Fruit fly (Drosophila melanogaster) whole organism, embryonic: ENCODE results near the gene Tnpo-SR.

Experiments
- Abd-B ChIP-seq: fragments of 200-800 bp; sonication (Bioruptor generic); optimal IDR thresholded peaks from 2 replicates; lab custom pipeline; 2018; ENCODE audit warnings: missing biosample characterization, mild to moderate bottlenecking, missing genetic modification characterization, moderate library complexity
- Aef1 ChIP-seq: fragments of 200-800 bp; sonication (Bioruptor generic); IDR thresholded peaks from 3 replicates; pipeline ENCODE4 v1.3.6; 2022; ENCODE audit warnings: missing biosample characterization, missing genetic modification characterization
- Antp ChIP-seq: fragments of 200-800 bp; sonication (Bioruptor generic); optimal IDR thresholded peaks from 3 replicates; lab custom pipeline; 2016; ENCODE audit warnings: missing biosample characterization, missing genetic modification characterization
- Awh ChIP-seq: fragments of 200-800 bp; sonication (Bioruptor generic); IDR thresholded peaks from 2 replicates; pipeline ENCODE4, ENCODE4 v1.3.6; 2022; ENCODE audit warnings: missing biosample characterization, missing genetic modification characterization
- CG10979 ChIP-seq: fragments of 200-800 bp; sonication (Bioruptor generic); optimal IDR thresholded peaks from 2 replicates; lab custom pipeline; 2018; ENCODE audit warnings: missing biosample characterization, mild to moderate bottlenecking, missing genetic modification characterization, moderate library complexity
- CG11093 ChIP-seq: fragments of 200-800 bp; sonication (Bioruptor generic); IDR thresholded peaks from 3 replicates; pipeline ENCODE4 v1.3.6; 2022; ENCODE audit warnings: missing biosample characterization, missing genetic modification characterization
- CG15269 ChIP-seq: fragments of 200-800 bp; sonication (Bioruptor generic); optimal IDR thresholded peaks from 2 replicates; lab custom pipeline; 2018; ENCODE audit warnings: missing biosample characterization, mild to moderate bottlenecking, missing genetic modification characterization, moderate library complexity
- CG15514 ChIP-seq: fragments of 200-800 bp; sonication (Bioruptor generic); optimal IDR thresholded peaks from 3 replicates; lab custom pipeline; 2017; ENCODE audit warnings: missing biosample characterization, missing genetic modification characterization, mild to moderate bottlenecking, moderate library complexity, missing genetic modification reagents
- CG18262 ChIP-seq: fragments of 200-800 bp; optimal IDR thresholded peaks from 3 replicates; lab custom pipeline; 2019; ENCODE audit warnings: missing biosample characterization, mild to moderate bottlenecking, missing genetic modification characterization, moderate library complexity
- CG2120 ChIP-seq: fragments of 200-800 bp; sonication (Bioruptor generic); optimal IDR thresholded peaks from 3 replicates; lab custom pipeline; 2016; ENCODE audit warnings: missing biosample characterization, missing genetic modification characterization
- CG2678 ChIP-seq: fragments of 200-800 bp; sonication (Bioruptor generic); optimal IDR thresholded peaks from 3 replicates; lab custom pipeline; 2019; ENCODE audit warnings: missing biosample characterization, mild to moderate bottlenecking, missing genetic modification characterization, moderate library complexity
- CG31224 ChIP-seq: fragments of 200-800 bp; sonication (Bioruptor generic); IDR thresholded peaks from 2 replicates; pipeline ENCODE4 v1.3.6; 2022; ENCODE audit warnings: missing biosample characterization, missing genetic modification characterization
- CG31388 ChIP-seq: fragments of 200-800 bp; sonication (Bioruptor generic); optimal IDR thresholded peaks from 2 replicates; lab custom pipeline; 2016; ENCODE audit warnings: missing biosample characterization, missing genetic modification characterization
- CG32767 ChIP-seq: fragments of 200-800 bp; sonication (Bioruptor generic); IDR thresholded peaks from 2 replicates; pipeline ENCODE4 v1.3.6; 2022; ENCODE audit warnings: missing biosample characterization, missing genetic modification characterization
- CG4328 ChIP-seq: fragments of 200-800 bp; sonication (Bioruptor generic); optimal IDR thresholded peaks from 3 replicates; lab custom pipeline; 2017; ENCODE audit warnings: missing biosample characterization, missing genetic modification reagents, missing genetic modification characterization
- CG4424 ChIP-seq: fragments of 200-800 bp; sonication (Bioruptor generic); optimal IDR thresholded peaks from 3 replicates; lab custom pipeline; 2016; ENCODE audit warnings: missing biosample characterization, missing genetic modification characterization
- CG6254 ChIP-seq: fragments of 200-800 bp; sonication (Bioruptor generic); optimal IDR thresholded peaks from 3 replicates; lab custom pipeline; 2017; ENCODE audit warnings: mild to moderate bottlenecking, missing biosample characterization, missing genetic modification reagents, missing genetic modification characterization
- CG6654 ChIP-seq: fragments of 200-800 bp; sonication (Bioruptor generic); optimal IDR thresholded peaks from 2 replicates; lab custom pipeline; 2017; ENCODE audit warnings: missing biosample characterization, mild to moderate bottlenecking, missing genetic modification characterization
- CG7839 ChIP-seq: fragments of 200-800 bp; sonication (Bioruptor generic); optimal IDR thresholded peaks from 3 replicates; lab custom pipeline; 2018; ENCODE audit warnings: missing biosample characterization, mild to moderate bottlenecking, missing genetic modification characterization, moderate library complexity
- Gug ChIP-seq: fragments of 200-800 bp; sonication (Bioruptor generic); IDR thresholded peaks from 4 replicates; pipeline ENCODE4 v1.3.6; 2022; ENCODE audit warnings: missing biosample characterization, missing genetic modification characterization
- Meics ChIP-seq: fragments of 200-800 bp; sonication (Bioruptor generic); optimal IDR thresholded peaks from 2 replicates; lab custom pipeline; 2017; ENCODE audit warnings: missing biosample characterization, mild to moderate bottlenecking, missing genetic modification characterization
- NfI ChIP-seq: fragments of 200-800 bp; sonication (Bioruptor generic); optimal IDR thresholded peaks from 3 replicates; lab custom pipeline; 2018; ENCODE audit warnings: missing biosample characterization, mild to moderate bottlenecking, missing genetic modification characterization, moderate library complexity
- Pdp1 ChIP-seq, 2 experiments: fragments of 200-800 bp; sonication (Bioruptor generic); optimal IDR thresholded peaks; 3 replicates each; lab custom pipeline; 2016; ENCODE audit warnings: missing biosample characterization in 2 of 2, missing genetic modification characterization in 2 of 2, mild to moderate bottlenecking in 1 of 2, moderate library complexity in 1 of 2
- Rfx ChIP-seq: fragments of 200-800 bp; sonication (Bioruptor generic); IDR thresholded peaks from 2 replicates; pipeline ENCODE4 v1.3.6; 2022; ENCODE audit warnings: missing biosample characterization, missing genetic modification characterization
- Six4 ChIP-seq: fragments of 200-800 bp; sonication (Bioruptor generic); optimal IDR thresholded peaks from 2 replicates; lab custom pipeline; 2016; ENCODE audit warnings: missing biosample characterization, missing genetic modification characterization
- Xrp1 ChIP-seq: fragments of 200-800 bp; sonication (Bioruptor generic); IDR thresholded peaks from 2 replicates; pipeline ENCODE4 v1.3.6; 2022; ENCODE audit warnings: missing biosample characterization, missing genetic modification characterization
- ap ChIP-seq: fragments of 200-800 bp; sonication (Bioruptor generic); IDR thresholded peaks from 2 replicates; pipeline ENCODE4 v1.3.6; 2022; ENCODE audit warnings: missing biosample characterization, missing genetic modification characterization
- btn ChIP-seq: fragments of 200-800 bp; sonication (Bioruptor generic); optimal IDR thresholded peaks from 2 replicates; lab custom pipeline; 2016; ENCODE audit warnings: missing biosample characterization, missing genetic modification characterization
- cg ChIP-seq: fragments of 200-800 bp; sonication (Bioruptor generic); optimal IDR thresholded peaks from 3 replicates; lab custom pipeline; 2019; ENCODE audit warnings: missing biosample characterization, mild to moderate bottlenecking, missing genetic modification characterization, moderate library complexity
- chif ChIP-seq, 2 experiments: fragments of 200-800 bp; sonication (Bioruptor generic); optimal IDR thresholded peaks; 3 replicates each; lab custom pipeline; 2016; ENCODE audit warnings: missing biosample characterization in 2 of 2, missing genetic modification characterization in 2 of 2
- crp ChIP-seq, 2 experiments: fragments of 200-800 bp; sonication (Bioruptor generic); optimal IDR thresholded peaks; 2 replicates in 1 of 2; 3 replicates in 1 of 2; lab custom pipeline; 2017; ENCODE audit warnings: missing biosample characterization in 2 of 2, missing genetic modification characterization in 2 of 2, mild to moderate bottlenecking in 1 of 2, moderate library complexity in 1 of 2
- esg ChIP-seq: fragments of 200-800 bp; sonication (Bioruptor generic); conservative IDR thresholded peaks from 2 replicates; pipeline ENCODE4 v1.3.6; 2022; ENCODE audit warnings: missing biosample characterization, missing genetic modification characterization
- exex ChIP-seq: fragments of 200-800 bp; sonication (Bioruptor generic); optimal IDR thresholded peaks from 4 replicates; lab custom pipeline; 2018; ENCODE audit warnings: missing biosample characterization, mild to moderate bottlenecking, missing genetic modification characterization, moderate library complexity
- fd96Cb ChIP-seq: fragments of 200-800 bp; sonication (Bioruptor generic); optimal IDR thresholded peaks from 2 replicates; lab custom pipeline; 2018; ENCODE audit warnings: missing biosample characterization, mild to moderate bottlenecking, missing genetic modification characterization, moderate library complexity
- ftz-f1 ChIP-seq: fragments of 200-800 bp; sonication (Bioruptor generic); optimal IDR thresholded peaks from 2 replicates; lab custom pipeline; 2016; ENCODE audit warnings: missing biosample characterization, missing genetic modification characterization
- gem ChIP-seq: fragments of 200-800 bp; sonication (Bioruptor generic); optimal IDR thresholded peaks from 2 replicates; lab custom pipeline; 2019; ENCODE audit warnings: missing biosample characterization, mild to moderate bottlenecking, missing genetic modification characterization, moderate library complexity
- kay ChIP-seq: fragments of 200-800 bp; sonication (Bioruptor generic); optimal IDR thresholded peaks from 2 replicates; lab custom pipeline; 2016; ENCODE audit warnings: missing biosample characterization, missing genetic modification characterization
- klu ChIP-seq: fragments of 200-800 bp; sonication (Bioruptor generic); IDR thresholded peaks from 2 replicates; pipeline ENCODE4 v1.3.6; 2022; ENCODE audit warnings: missing biosample characterization, missing genetic modification characterization
- kni ChIP-seq: fragments of 200-800 bp; sonication (Bioruptor generic); optimal IDR thresholded peaks from 3 replicates; lab custom pipeline; 2017; ENCODE audit warnings: mild to moderate bottlenecking, missing biosample characterization, missing genetic modification reagents, missing genetic modification characterization
- lmd ChIP-seq: fragments of 200-800 bp; sonication (Bioruptor generic); IDR thresholded peaks from 2 replicates; pipeline ENCODE4 v1.3.6; 2022; ENCODE audit warnings: missing biosample characterization, missing genetic modification characterization
- mam ChIP-seq: fragments of 200-800 bp; sonication (Bioruptor generic); optimal IDR thresholded peaks from 3 replicates; lab custom pipeline; 2016; ENCODE audit warnings: missing biosample characterization, missing genetic modification characterization
- phol ChIP-seq: fragments of 200-800 bp; sonication (Bioruptor generic); optimal IDR thresholded peaks from 3 replicates; lab custom pipeline; 2018; ENCODE audit warnings: missing biosample characterization, mild to moderate bottlenecking, missing genetic modification characterization, moderate library complexity
- row ChIP-seq: fragments of 200-800 bp; sonication (Bioruptor generic); IDR thresholded peaks from 3 replicates; pipeline ENCODE4 v1.3.6; 2022; ENCODE audit warnings: missing biosample characterization, missing genetic modification characterization
- sima ChIP-seq: fragments of 200-800 bp; sonication (Bioruptor generic); optimal IDR thresholded peaks from 2 replicates; lab custom pipeline; 2016; ENCODE audit warnings: missing biosample characterization, missing genetic modification characterization
- sisA ChIP-seq: fragments of 200-800 bp; sonication (Bioruptor generic); IDR thresholded peaks from 2 replicates; pipeline ENCODE4 v1.3.6; 2022; ENCODE audit warnings: missing biosample characterization, missing genetic modification characterization
- tap ChIP-seq: fragments of 200-800 bp; optimal IDR thresholded peaks from 3 replicates; lab custom pipeline; 2019; ENCODE audit warnings: missing biosample characterization, mild to moderate bottlenecking, missing genetic modification characterization, moderate library complexity
- tin ChIP-seq: fragments of 200-800 bp; sonication (Bioruptor generic); optimal IDR thresholded peaks from 3 replicates; lab custom pipeline; 2016; ENCODE audit warnings: missing biosample characterization, missing genetic modification characterization
- trh ChIP-seq: fragments of 200-800 bp; sonication (Bioruptor generic); optimal IDR thresholded peaks from 2 replicates; lab custom pipeline; 2016; ENCODE audit warnings: missing biosample characterization, missing genetic modification characterization

Tnpo-SR gene

dm6 chr2L:2731370-2732138 lies 28.2 kb upstream of the Tnpo-SR start (continued):
- TF ChIP-seq exex (no peak), Aef1 (GFP tag; lab: Robert Waterston, UW) (0 out of 3 replicates have a peak, but pooled peaks have one; percentile 25), tin (GFP tag; lab: Kevin White, UChicago) (no peak), CG31224 (GFP tag; lab: Robert Waterston, UW) (peak; percentile 36; the same call in 1 of the 2 replicates), CG31388 (GFP tag; lab: Kevin White, UChicago) (no peak), lmd (GFP tag; lab: Robert Waterston, UW) (peak; percentile 57), Abd-B (GFP tag; lab: Kevin White, UChicago) (peak; percentile 7), cg (GFP tag; lab: Kevin White, UChicago) (peak; percentile 3), fd96Cb (tag; lab: Kevin White, UChicago) (peak; percentile 42), CG15269 (peak; percentile 50), CG7839 (tag; lab: Kevin White, UChicago) (peak; percentile 50), tap (tag; lab: Kevin White, UChicago) (peak; percentile 6), gem (tag; lab: Kevin White, UChicago) (peak; percentile 56), phol (tag; lab: Kevin White, UChicago) (peak; percentile 39), CG11093 (GFP tag; lab: Robert Waterston, UW) (0 out of 3 replicates have a peak, but pooled peaks have one; percentile 22), CG2678 (tag; lab: Kevin White, UChicago) (peak; percentile 38), esg (peak; percentile 66), ftz-f1 (GFP tag; lab: Kevin White, UChicago) (peak; percentile 63), btn (GFP tag; lab: Kevin White, UChicago) (no peak), Rfx (GFP tag; lab: Robert Waterston, UW) (0 out of 2 replicates have a peak, but pooled peaks have one; percentile 27), kay (GFP tag; lab: Kevin White, UChicago) (peak; percentile 50), CG32767 (GFP tag; lab: Robert Waterston, UW) (no peak), CG6654 (GFP tag; lab: Kevin White, UChicago) (no peak), sisA (GFP tag; lab: Robert Waterston, UW) (peak; percentile 38; the same call in 1 of the 2 replicates), klu (GFP tag; lab: Robert Waterston, UW) (peak; percentile 18; the same call in 1 of the 2 replicates), CG4424 (GFP tag; lab: Kevin White, UChicago) (peak; percentile 42), row (GFP tag; lab: Robert Waterston, UW) (peak; percentile 59; the same call in 2 of the 3 replicates), CG10979 (tag; lab: Kevin White, UChicago) (peak; percentile 38), ap (GFP tag; lab: Robert Waterston, UW) (peak; percentile 55; the same call in 1 of the 2 replicates), Antp (GFP tag; lab: Kevin White, UChicago) (peak; percentile 26), mam (peak; percentile 14), Awh (GFP tag; lab: Robert Waterston, UW) (no peak), chif (GFP tag; optimal IDR thresholded peaks at IDR 0.05; lab: Kevin White, UChicago) (peak in 1 of 2 experiments; percentile 19), trh (GFP tag; lab: Kevin White, UChicago) (peak; percentile 44), Six4 (GFP tag; lab: Kevin White, UChicago) (peak; percentile 0), CG18262 (tag; lab: Kevin White, UChicago) (peak; percentile 38), CG15514 (GFP tag; lab: Kevin White, UChicago) (peak; percentile 11), NfI (no peak), kni (GFP tag; lab: Kevin White, UChicago) (no peak), CG2120 (GFP tag; lab: Kevin White, UChicago) (peak; percentile 22), Meics (GFP tag; lab: Kevin White, UChicago) (peak; percentile 33), Xrp1 (GFP tag; lab: Robert Waterston, UW) (peak; percentile 44; the same call in 1 of the 2 replicates), CG6254 (GFP tag; lab: Kevin White, UChicago) (peak; percentile 2), Pdp1 (GFP tag; optimal IDR thresholded peaks at IDR 0.05; lab: Kevin White, UChicago) (peak in 1 of 2 experiments; percentile 68), Gug (GFP tag; lab: Robert Waterston, UW) (0 out of 4 replicates have a peak, but pooled peaks have one; percentile 22), CG4328 (GFP tag; lab: Kevin White, UChicago) (no peak), sima (no peak), crp (GFP tag; optimal IDR thresholded peaks at IDR 0.05; lab: Kevin White, UChicago) (peak in 1 of 2 experiments; percentile 8)
